Worm (Caenorhabditis elegans) whole organism, L1 larva: ENCODE results near the gene mpst-7.
A peak's percentile ranks its signal among the peaks of the same experiment; 100 is the strongest.

Experiments used
- C04F5.9 ChIP-seq: sonication (generic microtip); optimal IDR thresholded peaks from 2 replicates; lab custom pipeline; 2016; ENCODE audit warnings: missing genetic modification characterization, missing compliant biosample characterization
- blmp-1 ChIP-seq: fragments of 150-350 bp; optimal IDR thresholded peaks from 2 replicates; lab custom pipeline; 2014; ENCODE audit warnings: missing biosample characterization, missing genetic modification characterization
- ceh-63 ChIP-seq: fragments of 200-800 bp; sonication (Bioruptor generic); optimal IDR thresholded peaks from 2 replicates; lab custom pipeline; 2018; ENCODE audit warnings: mild to moderate bottlenecking, missing genetic modification characterization, missing compliant biosample characterization
- ceh-8 ChIP-seq: fragments of 200-800 bp; sonication (Bioruptor generic); optimal IDR thresholded peaks from 2 replicates; lab custom pipeline; 2018; ENCODE audit warnings: mild to moderate bottlenecking, missing genetic modification characterization, moderate library complexity, missing compliant biosample characterization
- ceh-88 ChIP-seq: fragments of 200-800 bp; sonication (Bioruptor generic); IDR thresholded peaks from 2 replicates; pipeline ENCODE4 v1.3.6; 2022; ENCODE audit warnings: missing genetic modification characterization, missing compliant biosample characterization
- ceh-90 ChIP-seq: sonication (generic microtip); optimal IDR thresholded peaks from 2 replicates; lab custom pipeline; 2016; ENCODE audit warnings: missing genetic modification characterization, missing compliant biosample characterization
- dpl-1 ChIP-seq, 3 experiments: fragments of 150-350 bp in 2 of 3; sonication (generic microtip) in 1 of 3; optimal IDR thresholded peaks; 2 replicates each; lab custom pipeline; 2014 to 2017; ENCODE audit warnings: missing biosample characterization in 3 of 3, missing genetic modification characterization in 3 of 3, missing genetic modification reagents in 3 of 3
- dsc-1 ChIP-seq: sonication (generic microtip); optimal IDR thresholded peaks from 2 replicates; lab custom pipeline; 2016; ENCODE audit warnings: mild to moderate bottlenecking, missing genetic modification characterization, missing compliant biosample characterization
- efl-1 ChIP-seq, 4 experiments: fragments of 150-350 bp; optimal IDR thresholded peaks in 3 of 4; peaks in 1 of 4; 1 replicate in 1 of 4; 2 replicates in 3 of 4; lab custom pipeline; 2014; ENCODE audit warnings: missing biosample characterization in 2 of 4, missing genetic modification characterization in 2 of 4, missing genetic modification reagents in 2 of 4
- efl-3 ChIP-seq: fragments of 200-800 bp; sonication (Bioruptor generic); optimal IDR thresholded peaks from 2 replicates; lab custom pipeline; 2018; ENCODE audit warnings: mild to moderate bottlenecking, missing genetic modification characterization, missing compliant biosample characterization
- elt-2 ChIP-seq: sonication (generic microtip); optimal IDR thresholded peaks from 2 replicates; lab custom pipeline; 2016; ENCODE audit warnings: missing genetic modification characterization, mild to moderate bottlenecking, inconsistent platforms, missing compliant biosample characterization, missing genetic modification reagents
- elt-3 ChIP-seq, 6 experiments: fragments of 150-350 bp in 1 of 6; sonication (generic microtip); optimal IDR thresholded peaks; 2 replicates each; lab custom pipeline; 2017 to 2018; ENCODE audit warnings: missing biosample characterization in 6 of 6, missing genetic modification characterization in 6 of 6, inconsistent platforms in 1 of 6
- ets-5 ChIP-seq: fragments of 200-800 bp; sonication (Bioruptor generic); IDR thresholded peaks from 2 replicates; pipeline ENCODE4 v1.3.6; 2022; ENCODE audit warnings: missing genetic modification characterization, missing compliant biosample characterization
- fkh-4 ChIP-seq: sonication (generic microtip); optimal IDR thresholded peaks from 2 replicates; lab custom pipeline; 2016; ENCODE audit warnings: missing compliant biosample characterization, missing genetic modification characterization, borderline replicate concordance
- fkh-8 ChIP-seq: sonication (generic microtip); optimal IDR thresholded peaks from 2 replicates; lab custom pipeline; 2016; ENCODE audit warnings: mild to moderate bottlenecking, missing genetic modification characterization, missing compliant biosample characterization
- hpl-2 ChIP-seq: fragments of 150-350 bp; optimal IDR thresholded peaks from 2 replicates; lab custom pipeline; 2014; ENCODE audit warnings: missing biosample characterization, missing genetic modification reagents, missing genetic modification characterization
- lin-14 ChIP-seq: fragments of 200-800 bp; sonication (Bioruptor generic); optimal IDR thresholded peaks from 2 replicates; lab custom pipeline; 2018; ENCODE audit warnings: mild to moderate bottlenecking, missing genetic modification characterization, moderate library complexity, missing compliant biosample characterization
- lin-35 ChIP-seq, 2 experiments: fragments of 150-350 bp; optimal IDR thresholded peaks; 2 replicates each; lab custom pipeline; 2014; ENCODE audit warnings: missing biosample characterization in 2 of 2, missing genetic modification characterization in 2 of 2, missing genetic modification reagents in 2 of 2
- lir-3 ChIP-seq: sonication (generic microtip); optimal IDR thresholded peaks from 2 replicates; lab custom pipeline; 2016; ENCODE audit warnings: mild to moderate bottlenecking, missing genetic modification characterization, moderate library complexity, missing compliant biosample characterization; ENCODE audit not compliant: poor library complexity
- lsy-2 ChIP-seq, 2 experiments: fragments of 150-350 bp; optimal IDR thresholded peaks; 2 replicates each; lab custom pipeline; 2014; ENCODE audit warnings: missing biosample characterization in 2 of 2, missing genetic modification characterization in 2 of 2
- mab-9 ChIP-seq: fragments of 200-800 bp; sonication (Bioruptor generic); IDR thresholded peaks from 2 replicates; pipeline ENCODE4 v1.3.6; 2022; ENCODE audit warnings: missing genetic modification reagents, missing genetic modification characterization, missing compliant biosample characterization
- mdl-1 ChIP-seq, 2 experiments: fragments of 150-350 bp; optimal IDR thresholded peaks; 2 replicates each; lab custom pipeline; 2014 to 2017; ENCODE audit warnings: missing biosample characterization in 2 of 2, missing genetic modification characterization in 2 of 2, inconsistent platforms in 1 of 2
- mep-1 ChIP-seq: fragments of 150-350 bp; optimal IDR thresholded peaks from 2 replicates; lab custom pipeline; 2014; ENCODE audit warnings: missing biosample characterization, missing genetic modification characterization
- nhr-19 ChIP-seq: fragments of 200-800 bp; sonication (Bioruptor generic); conservative IDR thresholded peaks from 2 replicates; pipeline ENCODE4 v1.3.6; 2022; ENCODE audit warnings: missing genetic modification characterization, missing compliant biosample characterization
- nhr-20 ChIP-seq: sonication (generic microtip); optimal IDR thresholded peaks from 2 replicates; lab custom pipeline; 2016; ENCODE audit warnings: mild to moderate bottlenecking, missing genetic modification characterization, missing compliant biosample characterization
- nhr-47 ChIP-seq: sonication (generic microtip); optimal IDR thresholded peaks from 2 replicates; lab custom pipeline; 2016; ENCODE audit warnings: mild to moderate bottlenecking, missing genetic modification characterization, moderate library complexity, missing compliant biosample characterization
- nhr-71 ChIP-seq: sonication (generic microtip); optimal IDR thresholded peaks from 2 replicates; lab custom pipeline; 2016; ENCODE audit warnings: mild to moderate bottlenecking, missing genetic modification characterization, moderate library complexity, missing compliant biosample characterization
- nhr-77 ChIP-seq: fragments of 150-350 bp; optimal IDR thresholded peaks from 2 replicates; lab custom pipeline; 2014; ENCODE audit warnings: missing biosample characterization, missing genetic modification characterization
- nhr-84 ChIP-seq: sonication (generic microtip); optimal IDR thresholded peaks from 2 replicates; lab custom pipeline; 2017; ENCODE audit warnings: missing biosample characterization, missing genetic modification characterization
- nhr-90 ChIP-seq: sonication (generic microtip); optimal IDR thresholded peaks from 2 replicates; lab custom pipeline; 2016; ENCODE audit warnings: mild to moderate bottlenecking, missing genetic modification characterization, missing compliant biosample characterization; ENCODE audit not compliant: poor library complexity
- skn-1 ChIP-seq: fragments of 150-350 bp; optimal IDR thresholded peaks from 2 replicates; lab custom pipeline; 2014; ENCODE audit warnings: missing biosample characterization, missing genetic modification characterization
- sox-4 ChIP-seq: sonication (generic microtip); optimal IDR thresholded peaks from 2 replicates; lab custom pipeline; 2016; ENCODE audit warnings: missing genetic modification characterization, missing compliant biosample characterization
- sptf-1 ChIP-seq: fragments of 150-350 bp; optimal IDR thresholded peaks from 2 replicates; lab custom pipeline; 2014; ENCODE audit warnings: missing biosample characterization, missing genetic modification characterization
- sup-37 ChIP-seq: fragments of 200-800 bp; sonication (Bioruptor generic); optimal IDR thresholded peaks from 2 replicates; lab custom pipeline; 2018; ENCODE audit warnings: mild to moderate bottlenecking, missing genetic modification characterization, missing compliant biosample characterization
- tbx-2 ChIP-seq: sonication (generic microtip); optimal IDR thresholded peaks from 2 replicates; lab custom pipeline; 2016; ENCODE audit warnings: missing genetic modification characterization, missing compliant biosample characterization
- unc-130 ChIP-seq: fragments of 150-350 bp; optimal IDR thresholded peaks from 2 replicates; lab custom pipeline; 2017; ENCODE audit warnings: missing biosample characterization, missing genetic modification characterization, inconsistent platforms
- unc-86 ChIP-seq: sonication (generic microtip); optimal IDR thresholded peaks from 2 replicates; lab custom pipeline; 2016; ENCODE audit warnings: missing genetic modification characterization, missing compliant biosample characterization
- vab-15 ChIP-seq: sonication (generic microtip); optimal IDR thresholded peaks from 2 replicates; lab custom pipeline; 2017; ENCODE audit warnings: missing genotype, mild to moderate bottlenecking, missing genetic modification characterization, missing compliant biosample characterization
- xbp-1 ChIP-seq: sonication (generic microtip); optimal IDR thresholded peaks from 2 replicates; lab custom pipeline; 2016; ENCODE audit warnings: missing genetic modification characterization, missing compliant biosample characterization
- zip-4 ChIP-seq: fragments of 200-800 bp; sonication (Bioruptor generic); optimal IDR thresholded peaks from 2 replicates; lab custom pipeline; 2018; ENCODE audit warnings: mild to moderate bottlenecking, missing genetic modification characterization, moderate library complexity, missing compliant biosample characterization
- ztf-4 ChIP-seq: fragments of 150-350 bp; optimal IDR thresholded peaks from 2 replicates; lab custom pipeline; 2014; ENCODE audit warnings: missing biosample characterization, missing genetic modification characterization

mpst-7 gene

DNA sequence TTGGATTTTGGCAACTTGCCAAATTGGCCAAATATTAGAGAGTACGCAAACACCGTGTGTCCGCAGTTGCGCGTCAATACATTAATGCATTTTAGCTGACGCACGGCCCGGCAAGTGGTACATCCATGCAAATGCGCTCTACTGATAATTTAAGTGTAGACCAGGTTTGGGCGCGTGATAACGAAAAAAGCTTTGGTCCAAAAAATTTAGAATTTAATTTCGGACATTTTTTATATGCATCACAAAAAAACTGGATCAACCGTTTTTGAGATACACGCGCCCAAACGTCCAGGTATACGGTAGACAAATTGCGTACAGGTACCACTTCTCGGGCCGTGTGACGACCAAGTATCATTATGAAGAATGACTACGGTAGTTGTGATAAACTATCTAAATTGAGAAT, 7.0 kb upstream of the mpst-7 start, which contains the start of gene R186.8 (continued):
- TF ChIP-seq ceh-88 (GFP tag; lab: Robert Waterston, UW): peak; percentile 78
- TF ChIP-seq lin-35 (GFP tag; optimal IDR thresholded peaks at IDR 0.05; lab: Kevin White, UChicago): peak; percentile 54 to 55
- TF ChIP-seq dpl-1 (GFP tag; optimal IDR thresholded peaks at IDR 0.05; lab: Kevin White, UChicago): peak; percentile 8 to 69 (median 58)
- peak in 1 of 2 experiments; percentile 24 for TF ChIP-seq mdl-1 (tag; optimal IDR thresholded peaks at IDR 0.05; lab: Kevin White, UChicago)
- TF ChIP-seq unc-86: peak; percentile 5
- TF ChIP-seq nhr-20 (tag; lab: Kevin White, UChicago): peak; percentile 78
- TF ChIP-seq vab-15 (tag; lab: Kevin White, UChicago): peak; percentile 75
- TF ChIP-seq nhr-19: peak; percentile 85

DNA sequence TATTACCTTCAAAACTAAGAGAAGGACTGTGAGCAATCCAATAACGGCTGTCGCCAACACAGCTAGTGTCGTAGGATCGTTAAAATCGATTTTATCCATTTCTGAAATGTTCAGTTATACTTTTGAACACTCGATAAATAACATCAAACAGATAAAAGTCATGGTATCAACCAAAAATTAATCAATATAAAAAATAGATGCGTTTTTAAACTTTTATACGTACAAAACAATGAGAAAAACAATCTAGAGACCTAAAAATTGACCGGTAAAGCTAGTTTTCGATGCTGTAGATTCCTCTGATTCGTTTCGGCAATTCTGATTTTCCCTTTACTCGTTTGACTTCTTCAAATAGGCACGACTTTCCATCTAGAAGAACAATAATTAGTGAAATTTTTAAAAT, 6.2 kb upstream of the mpst-7 start, which contains the start of gene R186.3:
R186.3 (minus strand) TSS at position 101 of the 400 bp plus-strand sequence.
- TF ChIP-seq skn-1 (tag; lab: Kevin White, UChicago) (no peak), ztf-4 (tag; lab: Kevin White, UChicago) (no peak), xbp-1 (tag; lab: Kevin White, UChicago) (no peak), elt-2 (tag; lab: Kevin White, UChicago) (no peak), efl-3 (GFP tag; lab: Kevin White, UChicago) (no peak), elt-3 (tag; optimal IDR thresholded peaks at IDR 0.05; lab: Kevin White, UChicago) (no peak), hpl-2 (GFP tag; lab: Kevin White, UChicago) (no peak), sptf-1 (tag; lab: Kevin White, UChicago) (no peak), unc-130 (no peak), lir-3 (tag; lab: Kevin White, UChicago) (no peak), sup-37 (no peak), mep-1 (no peak), ceh-8 (GFP tag; lab: Kevin White, UChicago) (no peak), efl-1 (optimal IDR thresholded peaks at IDR 0.05; lab: Kevin White, UChicago) (no peak), efl-1 (GFP tag; optimal IDR thresholded peaks at IDR 0.05 in 1 of 2; lab: Kevin White, UChicago) (no peak), nhr-47 (tag; lab: Kevin White, UChicago) (no peak), lin-35 (GFP tag; optimal IDR thresholded peaks at IDR 0.05; lab: Kevin White, UChicago) (no peak)
- TF ChIP-seq, all 84 proteins: peak for 0

DNA sequence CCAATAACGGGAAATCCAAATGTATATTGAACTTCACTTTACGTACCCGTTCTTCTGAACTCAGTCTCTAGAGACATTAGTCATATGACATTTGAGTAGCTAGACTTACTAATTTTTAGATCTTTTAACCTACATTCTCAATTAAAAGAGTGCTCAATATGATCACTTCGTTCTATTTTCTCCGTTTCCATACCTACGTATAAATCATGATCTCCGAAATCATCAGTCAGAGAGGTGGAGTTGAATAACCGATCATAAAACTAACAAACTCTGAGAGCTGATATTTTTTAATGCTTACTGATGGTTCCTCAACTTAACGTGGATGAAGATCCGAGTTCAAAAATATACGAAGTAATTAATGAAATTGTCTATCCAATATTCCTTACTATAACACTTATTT, 3.1 kb upstream of the mpst-7 start, which contains the start of gene srd-35:
srd-35 (plus strand) TSS at position 301 of the 400 bp plus-strand sequence.
- TF ChIP-seq ceh-8 (GFP tag; lab: Kevin White, UChicago) (peak; percentile 23), dpl-1 (GFP tag; optimal IDR thresholded peaks at IDR 0.05; lab: Kevin White, UChicago) (no peak)

DNA sequence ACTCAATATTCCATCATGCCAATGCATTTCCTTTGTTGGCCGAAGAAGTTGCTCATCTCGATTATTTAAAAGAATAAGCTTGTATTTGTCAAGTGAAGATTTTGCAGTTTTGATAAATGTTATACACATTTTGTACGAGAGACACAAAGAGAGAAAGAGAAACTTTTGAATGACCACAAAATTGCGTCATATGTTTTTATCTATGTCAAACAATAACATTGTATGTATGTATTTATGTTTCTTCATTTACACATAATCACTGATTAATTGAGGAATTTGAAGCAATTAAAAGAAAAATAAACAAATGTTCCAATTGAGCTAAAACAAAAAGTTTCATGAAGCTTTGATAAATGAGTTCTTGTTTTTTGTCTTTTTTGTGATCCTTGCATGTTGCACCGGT, 2.3 kb upstream of the mpst-7 start, which contains the start of gene hrg-9:
hrg-9 (minus strand) TSS at position 152 of the 400 bp plus-strand sequence.
- TF ChIP-seq elt-2 (tag; lab: Kevin White, UChicago) (peak; percentile 47), efl-1 (optimal IDR thresholded peaks at IDR 0.05; lab: Kevin White, UChicago) (no peak), efl-1 (GFP tag; optimal IDR thresholded peaks at IDR 0.05 in 1 of 2; lab: Kevin White, UChicago) (peak in 1 of 2 experiments; percentile 70), ceh-63 (no peak), nhr-71 (tag; lab: Kevin White, UChicago) (peak; percentile 24), mep-1 (peak; percentile 31), lin-14 (GFP tag; lab: Kevin White, UChicago) (peak; percentile 45), blmp-1 (tag; lab: Kevin White, UChicago) (peak; percentile 9), lsy-2 (tag; optimal IDR thresholded peaks at IDR 0.05; lab: Kevin White, UChicago) (no peak)

DNA sequence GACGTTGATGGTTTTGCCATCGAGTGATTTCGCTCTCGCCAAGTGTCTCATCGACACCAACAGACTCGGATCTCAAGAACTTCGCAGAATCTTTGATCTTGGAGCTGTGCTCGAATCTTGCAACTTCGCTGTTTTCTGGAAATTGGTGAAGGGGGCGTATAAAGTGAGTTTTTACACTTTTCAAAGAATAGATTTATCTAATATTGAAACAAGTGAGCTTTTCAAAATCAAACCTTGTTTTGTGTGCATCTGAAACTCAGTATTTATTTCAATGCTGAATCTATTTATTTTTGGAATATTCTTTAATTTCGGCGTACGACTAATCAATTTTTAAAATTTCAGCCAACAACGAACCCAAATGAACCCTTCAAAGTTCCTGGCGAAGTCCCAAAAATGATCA, 6.7 kb downstream of the mpst-7 start:
- TF ChIP-seq fkh-8 (tag; lab: Kevin White, UChicago): no peak
- TF ChIP-seq efl-1 (optimal IDR thresholded peaks at IDR 0.05; lab: Kevin White, UChicago): no peak
- peak in 1 of 2 experiments; percentile 69 for TF ChIP-seq efl-1 (GFP tag; optimal IDR thresholded peaks at IDR 0.05 in 1 of 2; lab: Kevin White, UChicago)

DNA sequence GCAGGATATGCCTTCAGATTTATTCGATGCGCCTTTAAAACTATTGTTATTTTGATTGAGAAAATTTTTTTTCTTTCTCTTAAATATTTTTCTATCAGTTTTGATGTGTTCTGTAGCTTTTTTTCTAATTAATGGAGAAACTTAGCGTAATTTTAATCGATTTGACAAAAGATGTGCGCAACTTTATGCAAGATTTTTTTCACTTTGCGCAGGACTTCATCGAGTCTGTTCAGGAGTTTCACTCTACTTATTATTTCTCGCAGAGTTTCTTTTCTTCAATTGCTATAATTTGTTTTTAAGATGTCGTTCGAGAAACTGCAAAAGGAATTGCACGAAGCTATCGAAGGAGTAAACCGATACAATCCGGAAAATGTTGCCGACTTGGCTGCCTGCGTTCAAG, 7.2 kb downstream of the mpst-7 start, which contains the start of gene eif-3.K:
eif-3.K (plus strand) TSS at position 301 of the 400 bp plus-strand sequence.
- no peak for TF ChIP-seq nhr-84 (tag; lab: Kevin White, UChicago)
- TF ChIP-seq fkh-4 (tag; lab: Kevin White, UChicago): no peak
- no peak for TF ChIP-seq zip-4 (GFP tag; lab: Kevin White, UChicago)
- no peak for TF ChIP-seq dsc-1 (tag; lab: Kevin White, UChicago)
- TF ChIP-seq mab-9 (GFP tag; lab: Robert Waterston, UW): no peak
- no peak for TF ChIP-seq C04F5.9
- no peak for TF ChIP-seq nhr-90 (tag; lab: Kevin White, UChicago)
- no peak for TF ChIP-seq ceh-90
- no peak for TF ChIP-seq nhr-77 (tag; lab: Kevin White, UChicago)
- no peak for TF ChIP-seq elt-3 (tag; optimal IDR thresholded peaks at IDR 0.05; lab: Kevin White, UChicago)
- TF ChIP-seq sox-4 (tag; lab: Kevin White, UChicago): no peak
- no peak for TF ChIP-seq ets-5
- TF ChIP-seq nhr-71 (tag; lab: Kevin White, UChicago): no peak
- TF ChIP-seq blmp-1 (tag; lab: Kevin White, UChicago): no peak
- no peak for TF ChIP-seq tbx-2 (tag; lab: Kevin White, UChicago)
